Fruit fly (Drosophila melanogaster): ENCODE results near the gene hiro.

DNA sequence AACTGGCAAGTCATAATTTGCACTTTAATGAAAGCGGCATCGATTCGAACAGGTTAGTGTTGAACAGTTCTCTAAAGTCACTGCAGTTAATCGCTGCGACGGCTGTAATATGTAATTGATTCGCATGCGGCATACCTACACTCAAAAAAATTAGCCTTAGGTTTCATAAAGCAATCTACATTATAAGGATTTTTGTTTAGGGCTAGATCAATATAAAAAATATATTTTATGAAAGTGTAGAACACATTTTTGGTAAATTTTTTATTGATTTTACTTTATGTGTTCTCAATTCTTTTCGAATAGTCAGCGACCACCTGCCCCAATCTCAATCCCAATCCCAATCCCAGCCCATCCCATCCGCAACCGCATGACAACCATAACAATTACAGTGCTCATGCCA, 29.5 kb downstream of the hiro start:
- TF ChIP-seq Dll (optimal IDR thresholded peaks at IDR 0.05), result no peak
- TF ChIP-seq CG8478 (optimal IDR thresholded peaks at IDR 0.05), result no peak
- TF ChIP-seq EcR (GFP tag; optimal IDR thresholded peaks at IDR 0.05), result no peak
